Worm (Caenorhabditis elegans): ENCODE measurements around the gene Y41D4A.3.

- no peak for TF ChIP-seq mml-1 (tag; optimal IDR thresholded peaks at IDR 0.05)
- no peak for TF ChIP-seq pqm-1 (tag; optimal IDR thresholded peaks at IDR 0.05)
- TF ChIP-seq fkh-10 (GFP tag; optimal IDR thresholded peaks at IDR 0.05) = no peak
- no peak for TF ChIP-seq nhr-76 (tag; optimal IDR thresholded peaks at IDR 0.05)
- no peak for TF ChIP-seq elt-1 (tag; optimal IDR thresholded peaks at IDR 0.05)
- no peak for TF ChIP-seq unc-62 (GFP tag; optimal IDR thresholded peaks at IDR 0.05)
- no peak for TF ChIP-seq nhr-11 (tag; optimal IDR thresholded peaks at IDR 0.05)
- no peak for TF ChIP-seq ceh-82 (tag; optimal IDR thresholded peaks at IDR 0.05)
- TF ChIP-seq ceh-28 (tag; optimal IDR thresholded peaks at IDR 0.05) = peak; percentile 2
Observed at ce11 chrIV:1706996-1707395, 46.6 kb upstream of the Y41D4A.3 start, which contains the start of gene K08D12.4.

Measured in whole organism, L3 larva.